Fruit fly (Drosophila melanogaster): ENCODE measurements around the gene MED30.
A peak's percentile ranks its signal among the peaks of the same experiment; 100 is the strongest.

The MED30 gene

dm6 chr3L:644111-644718 lies 9.7 kb downstream of the MED30 start (continued):
- TF ChIP-seq CG8944 (GFP tag; optimal IDR thresholded peaks at IDR 0.05): peak; percentile 91
- no peak for TF ChIP-seq prd (optimal IDR thresholded peaks at IDR 0.05)
- peak; percentile 92 for TF ChIP-seq prd (GFP tag; IDR thresholded peaks at IDR 0.05)
- peak; percentile 86 for TF ChIP-seq Rx (GFP tag; IDR thresholded peaks at IDR 0.05)
- TF ChIP-seq ci (GFP tag; IDR thresholded peaks at IDR 0.05): peak; percentile 95
- TF ChIP-seq Hsf (GFP tag; optimal IDR thresholded peaks at IDR 0.05): peak; percentile 88
- TF ChIP-seq dmrt99B (tag; optimal IDR thresholded peaks at IDR 0.05): peak; percentile 94
- peak; percentile 82 for TF ChIP-seq Dad (GFP tag; optimal IDR thresholded peaks at IDR 0.05)
- TF ChIP-seq Rfx (GFP tag; IDR thresholded peaks at IDR 0.05): peak; percentile 77
- TF ChIP-seq PHDP (tag; optimal IDR thresholded peaks at IDR 0.05): peak; percentile 87
- peak; percentile 70 for TF ChIP-seq CG13775 (GFP tag; optimal IDR thresholded peaks at IDR 0.05)
- peak; percentile 81 for TF ChIP-seq Hr3 (GFP tag; optimal IDR thresholded peaks at IDR 0.05)
- peak; percentile 94 for TF ChIP-seq Drgx (GFP tag; IDR thresholded peaks at IDR 0.05)
- peak; percentile 60 for TF ChIP-seq CG14965 (GFP tag; optimal IDR thresholded peaks at IDR 0.05; ENCODE audit: borderline replicate concordance)
- TF ChIP-seq tup (GFP tag; optimal IDR thresholded peaks at IDR 0.05): peak; percentile 76
- TF ChIP-seq cg (GFP tag; optimal IDR thresholded peaks at IDR 0.05): peak; percentile 62
- peak; percentile 58 for TF ChIP-seq dimm (GFP tag; IDR thresholded peaks at IDR 0.05)
- peak; percentile 95 for TF ChIP-seq CG17359 (tag; optimal IDR thresholded peaks at IDR 0.05)
- peak; percentile 79 for TF ChIP-seq CG3065 (GFP tag; optimal IDR thresholded peaks at IDR 0.05)
- no peak for TF ChIP-seq Poxn (GFP tag; IDR thresholded peaks at IDR 0.05)
- peak; percentile 92 for TF ChIP-seq Ptx1 (GFP tag; IDR thresholded peaks at IDR 0.05)
- TF ChIP-seq HmgZ (tag; optimal IDR thresholded peaks at IDR 0.05): peak; percentile 77
- TF ChIP-seq Six4 (GFP tag; optimal IDR thresholded peaks at IDR 0.05): peak; percentile 76
- TF ChIP-seq BtbVII (GFP tag; optimal IDR thresholded peaks at IDR 0.05): peak; percentile 55
- TF ChIP-seq sqz (GFP tag; optimal IDR thresholded peaks at IDR 0.05): peak; percentile 76
- TF ChIP-seq cas (GFP tag; IDR thresholded peaks at IDR 0.05): no peak
- no peak for TF ChIP-seq hkb (optimal IDR thresholded peaks at IDR 0.05)
- TF ChIP-seq hkb (GFP tag; IDR thresholded peaks at IDR 0.05): peak; percentile 91
- TF ChIP-seq CG16779 (GFP tag; IDR thresholded peaks at IDR 0.05): 0 out of 2 replicates have a peak, but pooled peaks have one; percentile 48
- peak; percentile 91 for TF ChIP-seq CG16863 (GFP tag; optimal IDR thresholded peaks at IDR 0.05)
- no peak for TF ChIP-seq Doc2 (GFP tag; IDR thresholded peaks at IDR 0.05)
- TF ChIP-seq CG7372 (GFP tag; IDR thresholded peaks at IDR 0.05): peak; percentile 71
- TF ChIP-seq Scr (GFP tag; IDR thresholded peaks at IDR 0.05; ENCODE audit: partially characterized antibody): no peak
- peak; percentile 93 for TF ChIP-seq az2 (GFP tag; optimal IDR thresholded peaks at IDR 0.05)
- TF ChIP-seq Hr51 (GFP tag; optimal IDR thresholded peaks at IDR 0.05): peak; percentile 47 to 89
- no peak for TF ChIP-seq Stat92E (GFP tag; optimal IDR thresholded peaks at IDR 0.05)
- peak; percentile 72 for TF ChIP-seq CG18476 (GFP tag; optimal IDR thresholded peaks at IDR 0.05)
- peak; percentile 69 for TF ChIP-seq CG17568 (GFP tag; optimal IDR thresholded peaks at IDR 0.05)
- peak; percentile 73 for TF ChIP-seq CG4360 (GFP tag; IDR thresholded peaks at IDR 0.05)
- peak; percentile 85 for TF ChIP-seq Gug (GFP tag; IDR thresholded peaks at IDR 0.05)
- no peak for TF ChIP-seq CG13894 (tag; optimal IDR thresholded peaks at IDR 0.05)
- peak; percentile 57 for TF ChIP-seq bowl (GFP tag; IDR thresholded peaks at IDR 0.05)
- TF ChIP-seq Spps (tag; optimal IDR thresholded peaks at IDR 0.05): peak; percentile 56
- peak; percentile 80 for TF ChIP-seq CG18599 (GFP tag; optimal IDR thresholded peaks at IDR 0.05)
- peak in 1 of 2 experiments; percentile 42 for TF ChIP-seq crp (GFP tag; optimal IDR thresholded peaks at IDR 0.05)
- TF ChIP-seq CG11398 (GFP tag; optimal IDR thresholded peaks at IDR 0.05): peak; percentile 73
- peak; percentile 2 for TF ChIP-seq CG33557 (GFP tag; optimal IDR thresholded peaks at IDR 0.05)
- TF ChIP-seq ara (GFP tag; IDR thresholded peaks at IDR 0.05): peak; percentile 91
- peak; percentile 78 for TF ChIP-seq ab (GFP tag; optimal IDR thresholded peaks at IDR 0.05)
- peak; percentile 52 for TF ChIP-seq pho (GFP tag; optimal IDR thresholded peaks at IDR 0.05)

All from whole organism, embryonic.